Worm (Caenorhabditis elegans): ENCODE data around the gene gtbp-1.

- TF ChIP-seq ztf-4 (tag; optimal IDR thresholded peaks at IDR 0.05) (no peak), nhr-12 (tag; optimal IDR thresholded peaks at IDR 0.05) (no peak), elt-3 (tag; optimal IDR thresholded peaks at IDR 0.05) (no peak), jun-1 (tag; optimal IDR thresholded peaks at IDR 0.05) (peak; percentile 10), fkh-2 (tag; optimal IDR thresholded peaks at IDR 0.05) (no peak), nhr-43 (tag; optimal IDR thresholded peaks at IDR 0.05; ENCODE audit: poor library complexity, severe bottlenecking) (peak; percentile 74), skn-1 (tag; optimal IDR thresholded peaks at IDR 0.05) (peak; percentile 4)
These were observed 43.2 kb downstream of the gtbp-1 start, which contains the start of the genes col-2 and ndc-80 for ce11 chrIV:10085401-10086187.

Data from whole organism, L3 larva.